Fruit fly (Drosophila melanogaster): ENCODE data around the gene CG33307.

Gene CG33307

DNA sequence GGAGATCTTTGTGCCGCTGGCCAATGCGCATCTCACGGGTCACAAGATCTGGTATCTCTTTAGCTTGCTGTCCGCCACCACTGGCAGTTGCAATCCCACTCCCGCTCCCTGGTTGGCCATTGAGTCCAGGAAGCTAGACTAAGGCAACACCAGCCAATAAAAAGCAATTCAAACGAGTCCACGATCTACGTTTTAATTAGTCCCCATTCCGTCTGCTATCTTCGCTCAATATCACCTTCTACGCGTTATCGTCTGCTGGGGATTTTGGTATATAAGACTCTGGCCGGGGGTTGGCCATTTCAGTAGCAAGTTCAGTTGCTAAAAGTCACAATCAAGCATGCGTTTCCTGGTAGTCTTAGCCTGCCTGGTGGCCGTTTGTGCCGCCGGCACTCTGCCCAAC, 6.3 kb upstream of the CG33307 start, which contains the start of gene CG7953:
Gene CG7953, plus strand, starts transcription at position 301 of the 400 bp plus-strand sequence.
- TF ChIP-seq CG17801 (GFP tag; optimal IDR thresholded peaks at IDR 0.05; ENCODE audit: partially characterized antibody) = no peak

- TF ChIP-seq CG17801 (GFP tag; optimal IDR thresholded peaks at IDR 0.05; ENCODE audit: partially characterized antibody) = no peak
These were observed 5.0 kb upstream of the CG33307 start, which contains the start of gene CG7916 for dm6 chr2L:13846239-13846802. Gene CG7916, plus strand, starts transcription at chr2L:13846752.

DNA sequence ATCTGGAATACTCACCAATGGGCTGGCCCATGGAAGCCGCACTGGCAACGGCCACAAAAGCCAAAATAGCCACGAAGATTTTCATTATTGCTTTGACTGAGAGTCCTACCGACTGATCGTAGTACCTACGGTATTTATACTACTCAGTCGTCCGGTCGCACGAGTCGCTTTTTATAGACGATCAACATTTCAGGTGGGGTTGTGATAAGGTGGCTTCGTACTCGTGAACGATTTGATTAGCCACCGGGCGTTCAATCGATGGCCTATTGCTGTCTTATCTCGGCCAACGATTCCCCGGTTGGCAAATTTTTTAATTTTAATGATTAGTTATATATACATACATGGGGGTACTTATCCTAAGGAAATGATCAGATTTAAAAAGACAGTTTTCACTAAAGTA, 3.9 kb upstream of the CG33307 start, which contains the start of gene CG8997:
Gene CG8997, minus strand, starts transcription at position 148 of the 400 bp plus-strand sequence.
- TF ChIP-seq CG17801 (GFP tag; optimal IDR thresholded peaks at IDR 0.05; ENCODE audit: partially characterized antibody) = no peak

DNA sequence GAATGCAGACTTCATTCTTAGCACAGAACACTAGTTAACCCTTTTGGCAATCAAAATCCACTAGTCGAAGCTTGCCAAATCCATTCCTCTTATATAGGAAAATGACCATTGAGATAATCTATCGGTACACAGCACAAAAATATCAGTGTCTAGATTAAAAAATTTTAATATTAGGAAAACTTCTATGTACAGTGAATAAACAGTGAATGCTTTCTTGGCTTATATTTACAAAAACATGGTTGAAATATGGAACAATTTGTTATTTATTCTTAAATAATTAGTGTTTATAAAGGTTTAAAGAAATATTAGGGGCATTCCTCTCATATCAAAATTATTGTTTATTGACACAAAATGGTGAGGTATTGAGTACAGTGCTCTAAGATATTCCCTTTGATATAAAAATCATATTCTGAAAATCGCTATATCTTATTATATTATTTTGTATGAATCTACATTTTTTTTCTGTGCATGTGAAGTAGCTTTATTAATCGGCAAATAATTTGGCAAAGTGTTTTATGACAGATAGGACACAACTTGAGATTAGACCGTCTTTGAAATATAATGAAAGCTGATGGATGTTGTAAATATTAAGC, 2.5 kb upstream of the CG33307 start, which contains the start of gene CG33306:
Gene CG33306, minus strand, starts transcription at position 51 of the 593 bp plus-strand sequence.
- no peak for TF ChIP-seq CG17801 (GFP tag; optimal IDR thresholded peaks at IDR 0.05; ENCODE audit: partially characterized antibody)

DNA sequence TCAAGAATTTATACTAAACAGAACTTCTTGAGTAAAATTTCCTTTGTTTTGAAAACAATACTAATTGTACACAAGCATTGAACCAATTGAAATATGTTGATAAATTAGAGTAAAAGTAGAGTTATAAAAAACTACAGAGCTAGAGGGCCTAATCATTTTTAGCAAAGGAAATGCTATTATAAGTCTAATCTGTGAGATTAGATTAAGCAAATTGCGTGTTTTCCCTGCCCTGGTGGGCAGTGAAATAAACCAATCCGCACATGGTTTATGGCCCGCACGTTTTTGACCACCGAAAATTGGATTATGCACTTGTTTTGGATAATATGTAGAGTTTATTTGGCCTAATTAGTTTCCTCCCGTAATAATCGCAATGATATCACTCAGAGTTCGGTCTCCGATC, 1.3 kb upstream of the CG33307 start:
- TF ChIP-seq CG17801 (GFP tag; optimal IDR thresholded peaks at IDR 0.05; ENCODE audit: partially characterized antibody) = no peak

DNA sequence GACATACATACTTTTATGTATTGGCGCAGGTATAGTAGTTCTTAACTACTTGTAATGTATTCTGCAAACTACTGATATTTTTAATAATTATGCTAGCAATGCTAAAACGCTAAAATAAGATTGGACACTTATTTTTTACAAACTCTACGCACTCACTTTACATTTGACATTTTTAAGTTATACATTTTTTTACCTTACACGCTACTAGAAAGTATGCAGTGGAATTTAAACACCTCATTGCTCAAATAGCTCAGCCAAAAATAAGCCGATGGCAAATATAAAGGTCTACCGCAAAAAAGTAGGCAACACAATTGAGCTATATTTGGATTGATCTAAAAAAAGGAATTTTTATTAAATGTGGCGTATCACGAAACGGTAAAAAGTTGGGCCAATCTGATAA, 758 bp upstream of the CG33307 start:
- no peak for TF ChIP-seq CG17801 (GFP tag; optimal IDR thresholded peaks at IDR 0.05; ENCODE audit: partially characterized antibody)

dm6 chr2L:13839744-13840151, 1.6 kb downstream of the CG33307 start:
- TF ChIP-seq CG17801 (GFP tag; optimal IDR thresholded peaks at IDR 0.05; ENCODE audit: partially characterized antibody) = peak; percentile 72

- TF ChIP-seq CG17801 (GFP tag; optimal IDR thresholded peaks at IDR 0.05; ENCODE audit: partially characterized antibody) = peak; percentile 78
These were observed 2.5 kb downstream of the CG33307 start for dm6 chr2L:13838647-13839390.

DNA sequence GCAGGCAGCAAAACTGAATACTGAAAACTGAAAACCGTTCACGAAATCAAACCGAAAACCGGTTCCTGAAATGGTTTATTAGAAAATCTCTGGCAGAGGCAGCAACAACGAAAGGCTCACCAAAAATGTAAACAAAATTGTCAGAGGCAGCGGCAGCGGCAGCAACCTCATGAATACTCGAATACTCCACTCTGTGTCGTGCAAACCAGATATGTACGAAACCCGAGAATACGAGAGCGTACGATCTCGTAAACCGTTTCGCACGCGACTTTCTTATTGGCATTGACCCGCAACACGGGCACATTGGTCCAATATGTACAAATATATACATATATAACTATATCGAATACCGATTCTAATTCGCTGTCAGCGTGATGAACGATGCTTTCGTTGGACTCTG, 3.7 kb downstream of the CG33307 start:
- no peak for TF ChIP-seq CG17801 (GFP tag; optimal IDR thresholded peaks at IDR 0.05; ENCODE audit: partially characterized antibody)

DNA sequence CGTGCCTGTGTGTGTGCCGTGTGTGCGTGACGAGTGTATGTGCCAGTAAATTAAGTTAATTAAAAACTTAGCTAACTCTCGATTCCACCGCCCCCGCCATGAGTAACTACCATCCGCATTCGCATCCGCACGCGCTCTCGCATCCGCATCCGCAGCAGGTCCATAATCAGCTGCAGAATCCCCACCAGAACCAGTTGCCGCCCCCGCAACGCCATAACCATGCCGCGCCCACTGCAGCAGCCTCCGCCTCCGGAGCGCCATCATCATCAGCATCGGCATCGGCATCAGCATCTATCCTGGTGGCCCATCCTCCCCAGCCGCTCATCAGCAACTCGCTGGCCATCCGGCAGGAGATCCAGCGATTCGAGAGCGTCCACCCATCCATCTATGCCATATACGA, 5.4 kb downstream of the CG33307 start:
- no peak for TF ChIP-seq CG17801 (GFP tag; optimal IDR thresholded peaks at IDR 0.05; ENCODE audit: partially characterized antibody)

DNA sequence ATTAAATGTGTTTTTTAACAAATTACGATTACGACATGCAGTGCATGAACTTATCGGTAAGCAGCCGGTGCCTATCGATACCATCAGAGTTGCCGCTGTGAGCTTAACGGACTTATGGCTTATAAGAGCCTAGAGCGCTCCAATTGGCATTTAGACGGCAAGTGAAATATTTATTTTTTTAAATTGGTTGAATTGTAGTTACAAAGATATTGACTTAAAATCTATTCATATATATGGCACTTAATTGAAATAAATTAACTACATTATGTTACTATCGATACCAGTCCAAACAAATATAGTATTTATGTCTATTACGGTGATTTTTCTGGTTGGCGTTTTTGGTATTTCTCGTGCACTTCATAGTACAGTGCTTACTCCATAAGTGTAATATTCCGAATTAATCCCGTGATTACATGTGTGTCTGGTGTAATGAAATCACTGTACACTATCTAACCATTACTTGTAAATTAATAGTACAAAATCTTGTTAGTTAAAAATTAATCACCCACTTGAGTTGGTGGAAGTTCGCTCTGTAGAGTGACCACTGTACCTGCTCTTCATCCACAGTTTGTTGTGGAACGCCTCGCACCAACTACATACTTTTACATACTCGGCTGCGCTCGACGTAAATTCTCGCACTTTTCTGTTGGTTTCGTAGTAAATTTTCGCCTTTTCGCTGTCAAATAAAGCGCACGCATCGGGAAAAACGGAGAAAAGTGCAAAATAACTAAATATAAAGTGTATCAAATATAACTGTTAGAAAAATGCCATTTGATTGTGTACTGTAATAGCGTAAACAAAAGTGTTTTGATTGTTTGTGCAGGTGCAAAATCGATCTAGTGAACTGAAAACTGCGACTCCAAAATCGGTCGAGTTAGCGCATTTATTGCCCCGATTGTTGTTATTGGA, 6.1 kb downstream of the CG33307 start, which contains the start of the genes mRpS23 and CenG1A:
Gene mRpS23, minus strand, starts transcription at position 71 of the 909 bp plus-strand sequence.
Gene CenG1A, plus strand, starts transcription at position 563 of the 909 bp plus-strand sequence.
- peak; percentile 100 for TF ChIP-seq CG17801 (GFP tag; optimal IDR thresholded peaks at IDR 0.05; ENCODE audit: partially characterized antibody)

dm6 chr2L:13833058-13833457, 8.3 kb downstream of the CG33307 start, which contains the start of the genes GatC, PolG2 and Polr2C:
Gene GatC, minus strand, starts transcription at chr2L:13833105.
Gene PolG2, minus strand, starts transcription at chr2L:13833105.
Gene Polr2C, plus strand, starts transcription at chr2L:13833337.
- no peak for TF ChIP-seq CG17801 (GFP tag; optimal IDR thresholded peaks at IDR 0.05; ENCODE audit: partially characterized antibody)

DNA sequence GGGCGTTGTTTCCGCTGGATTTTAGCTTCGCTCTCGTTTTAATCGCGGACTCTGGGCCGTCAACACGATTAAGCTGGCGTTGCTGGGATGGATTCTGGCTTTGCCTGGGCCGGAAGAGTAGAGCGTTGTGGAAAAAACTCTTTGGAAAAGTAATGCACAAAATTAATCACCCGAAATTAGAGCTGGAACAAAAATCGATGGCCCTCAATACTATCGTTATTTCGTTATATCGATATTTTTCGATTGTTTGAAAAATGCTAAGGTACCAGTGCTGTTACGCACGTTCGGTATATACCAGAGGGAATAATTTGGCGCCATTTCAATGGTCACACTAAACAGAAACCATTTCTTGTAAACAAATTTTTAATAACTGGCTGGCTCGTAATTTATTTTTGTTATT, 11.8 kb downstream of the CG33307 start, which contains the start of the genes Arpc1 and Orc5:
Gene Arpc1, minus strand, starts transcription at position 202 of the 400 bp plus-strand sequence.
Gene Orc5, plus strand, starts transcription at position 298 of the 400 bp plus-strand sequence.
- peak; percentile 26 for TF ChIP-seq CG17801 (GFP tag; optimal IDR thresholded peaks at IDR 0.05; ENCODE audit: partially characterized antibody)

DNA sequence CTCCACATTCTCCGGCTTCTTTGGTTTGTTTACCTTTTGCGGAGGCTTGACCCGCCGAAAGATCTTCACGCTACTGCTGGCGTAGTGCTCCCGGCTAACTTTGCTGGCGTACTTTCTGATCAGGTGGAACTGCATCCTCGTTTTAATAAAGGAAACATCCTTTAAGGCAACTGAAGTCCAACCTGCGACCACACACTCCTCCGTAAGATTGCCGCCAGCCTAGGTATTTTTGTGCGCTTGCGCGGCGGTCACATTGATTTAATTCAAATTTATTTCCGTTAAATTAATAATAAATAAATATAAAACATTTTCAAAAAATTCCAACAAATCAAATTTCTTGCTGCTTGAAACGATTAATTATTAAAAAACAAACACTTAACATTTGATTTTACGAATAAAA, 13.8 kb downstream of the CG33307 start, which contains the start of gene PolG1:
Gene PolG1, minus strand, starts transcription at position 216 of the 400 bp plus-strand sequence.
- TF ChIP-seq CG17801 (GFP tag; optimal IDR thresholded peaks at IDR 0.05; ENCODE audit: partially characterized antibody) = no peak

All from ovary, adult (tissue).